Worm (Caenorhabditis elegans) whole organism, L1 larva: ENCODE results near the gene cpg-9.

Source experiments
- C04F5.9 ChIP-seq: sonication (generic microtip); optimal IDR thresholded peaks from 2 replicates; lab custom pipeline; 2016; ENCODE audit warnings: missing genetic modification characterization, missing compliant biosample characterization
- C16A3.4 ChIP-seq: fragments of 150-350 bp; optimal IDR thresholded peaks from 2 replicates; lab custom pipeline; 2014; ENCODE audit warnings: missing biosample characterization, missing genetic modification characterization
- C34B4.2 ChIP-seq: sonication (generic microtip); optimal IDR thresholded peaks from 2 replicates; lab custom pipeline; 2017; ENCODE audit warnings: mild to moderate bottlenecking, missing genetic modification characterization, missing compliant biosample characterization
- F16B12.6 ChIP-seq: fragments of 150-350 bp; optimal IDR thresholded peaks from 2 replicates; lab custom pipeline; 2014; ENCODE audit warnings: missing biosample characterization, missing genetic modification characterization
- Y116A8C.19 ChIP-seq: sonication (generic microtip); optimal IDR thresholded peaks from 2 replicates; lab custom pipeline; 2016; ENCODE audit warnings: missing compliant biosample characterization, missing genetic modification characterization, borderline replicate concordance
- alr-1 ChIP-seq: fragments of 200-800 bp; sonication (Bioruptor generic); optimal IDR thresholded peaks from 2 replicates; lab custom pipeline; 2018; ENCODE audit warnings: borderline replicate concordance, mild to moderate bottlenecking, missing genetic modification characterization, missing compliant biosample characterization
- aly-2 ChIP-seq: fragments of 150-350 bp; optimal IDR thresholded peaks from 2 replicates; lab custom pipeline; 2014; ENCODE audit warnings: missing biosample characterization, missing genetic modification characterization
- ceh-82 ChIP-seq, 3 experiments: fragments of 150-350 bp in 1 of 3; sonication (generic microtip) in 2 of 3; optimal IDR thresholded peaks; 2 replicates each; lab custom pipeline; 2014 to 2017; ENCODE audit warnings: missing biosample characterization in 3 of 3, missing genetic modification characterization in 3 of 3
- ceh-88 ChIP-seq: fragments of 200-800 bp; sonication (Bioruptor generic); IDR thresholded peaks from 2 replicates; pipeline ENCODE4 v1.3.6; 2022; ENCODE audit warnings: missing genetic modification characterization, missing compliant biosample characterization
- ceh-90 ChIP-seq: sonication (generic microtip); optimal IDR thresholded peaks from 2 replicates; lab custom pipeline; 2016; ENCODE audit warnings: missing genetic modification characterization, missing compliant biosample characterization
- dpl-1 ChIP-seq, 3 experiments: fragments of 150-350 bp in 2 of 3; sonication (generic microtip) in 1 of 3; optimal IDR thresholded peaks; 2 replicates each; lab custom pipeline; 2014 to 2017; ENCODE audit warnings: missing biosample characterization in 3 of 3, missing genetic modification characterization in 3 of 3, missing genetic modification reagents in 3 of 3
- dsc-1 ChIP-seq: sonication (generic microtip); optimal IDR thresholded peaks from 2 replicates; lab custom pipeline; 2016; ENCODE audit warnings: mild to moderate bottlenecking, missing genetic modification characterization, missing compliant biosample characterization
- efl-1 ChIP-seq, 4 experiments: fragments of 150-350 bp; optimal IDR thresholded peaks in 3 of 4; peaks in 1 of 4; 1 replicate in 1 of 4; 2 replicates in 3 of 4; lab custom pipeline; 2014; ENCODE audit warnings: missing biosample characterization in 2 of 4, missing genetic modification characterization in 2 of 4, missing genetic modification reagents in 2 of 4
- efl-3 ChIP-seq: fragments of 200-800 bp; sonication (Bioruptor generic); optimal IDR thresholded peaks from 2 replicates; lab custom pipeline; 2018; ENCODE audit warnings: mild to moderate bottlenecking, missing genetic modification characterization, missing compliant biosample characterization
- egl-13 ChIP-seq: sonication (generic microtip); optimal IDR thresholded peaks from 2 replicates; lab custom pipeline; 2016; ENCODE audit warnings: missing genotype, missing genetic modification reagents, missing genetic modification characterization, missing compliant biosample characterization
- elt-2 ChIP-seq: sonication (generic microtip); optimal IDR thresholded peaks from 2 replicates; lab custom pipeline; 2016; ENCODE audit warnings: missing genetic modification characterization, mild to moderate bottlenecking, inconsistent platforms, missing compliant biosample characterization, missing genetic modification reagents
- ets-5 ChIP-seq: fragments of 200-800 bp; sonication (Bioruptor generic); IDR thresholded peaks from 2 replicates; pipeline ENCODE4 v1.3.6; 2022; ENCODE audit warnings: missing genetic modification characterization, missing compliant biosample characterization
- fkh-10 ChIP-seq: sonication (generic microtip); optimal IDR thresholded peaks from 2 replicates; lab custom pipeline; 2017; ENCODE audit warnings: missing biosample characterization, missing genetic modification reagents, missing genetic modification characterization
- fkh-8 ChIP-seq: sonication (generic microtip); optimal IDR thresholded peaks from 2 replicates; lab custom pipeline; 2016; ENCODE audit warnings: mild to moderate bottlenecking, missing genetic modification characterization, missing compliant biosample characterization
- grh-1 ChIP-seq: fragments of 200-800 bp; sonication (Bioruptor generic); IDR thresholded peaks from 2 replicates; pipeline ENCODE4 v1.3.6; 2022; ENCODE audit warnings: missing genetic modification reagents, missing genetic modification characterization, missing compliant biosample characterization
- hlh-4 ChIP-seq: sonication (generic microtip); optimal IDR thresholded peaks from 2 replicates; lab custom pipeline; 2016; ENCODE audit warnings: mild to moderate bottlenecking, missing genetic modification characterization, missing compliant biosample characterization
- irx-1 ChIP-seq: sonication (generic microtip); optimal IDR thresholded peaks from 2 replicates; lab custom pipeline; 2016; ENCODE audit warnings: missing genetic modification characterization, missing compliant biosample characterization
- isw-1 ChIP-seq: fragments of 200-800 bp; sonication (Bioruptor generic); IDR thresholded peaks from 2 replicates; pipeline ENCODE4 v1.3.6; 2022; ENCODE audit warnings: missing genetic modification characterization, missing compliant biosample characterization
- jun-1 ChIP-seq: fragments of 150-350 bp; optimal IDR thresholded peaks from 2 replicates; lab custom pipeline; 2014; ENCODE audit warnings: missing biosample characterization, missing genetic modification reagents, missing genetic modification characterization
- lin-13 ChIP-seq: fragments of 150-350 bp; optimal IDR thresholded peaks from 2 replicates; lab custom pipeline; 2014; ENCODE audit warnings: missing biosample characterization, missing genetic modification reagents, missing genetic modification characterization
- lin-15B ChIP-seq: fragments of 150-350 bp; sonication (generic microtip); optimal IDR thresholded peaks from 3 replicates; lab custom pipeline; 2014; ENCODE audit warnings: missing biosample characterization, missing genetic modification characterization
- lin-39 ChIP-seq: fragments of 150-350 bp; optimal IDR thresholded peaks from 2 replicates; lab custom pipeline; 2014; ENCODE audit warnings: missing biosample characterization, missing genetic modification reagents, missing genetic modification characterization
- lir-3 ChIP-seq: sonication (generic microtip); optimal IDR thresholded peaks from 2 replicates; lab custom pipeline; 2016; ENCODE audit warnings: mild to moderate bottlenecking, missing genetic modification characterization, moderate library complexity, missing compliant biosample characterization; ENCODE audit not compliant: poor library complexity
- lsy-2 ChIP-seq, 2 experiments: fragments of 150-350 bp; optimal IDR thresholded peaks; 2 replicates each; lab custom pipeline; 2014; ENCODE audit warnings: missing biosample characterization in 2 of 2, missing genetic modification characterization in 2 of 2
- mdl-1 ChIP-seq, 2 experiments: fragments of 150-350 bp; optimal IDR thresholded peaks; 2 replicates each; lab custom pipeline; 2014 to 2017; ENCODE audit warnings: missing biosample characterization in 2 of 2, missing genetic modification characterization in 2 of 2, inconsistent platforms in 1 of 2
- nhr-20 ChIP-seq: sonication (generic microtip); optimal IDR thresholded peaks from 2 replicates; lab custom pipeline; 2016; ENCODE audit warnings: mild to moderate bottlenecking, missing genetic modification characterization, missing compliant biosample characterization
- nhr-47 ChIP-seq: sonication (generic microtip); optimal IDR thresholded peaks from 2 replicates; lab custom pipeline; 2016; ENCODE audit warnings: mild to moderate bottlenecking, missing genetic modification characterization, moderate library complexity, missing compliant biosample characterization
- nhr-71 ChIP-seq: sonication (generic microtip); optimal IDR thresholded peaks from 2 replicates; lab custom pipeline; 2016; ENCODE audit warnings: mild to moderate bottlenecking, missing genetic modification characterization, moderate library complexity, missing compliant biosample characterization
- nhr-90 ChIP-seq: sonication (generic microtip); optimal IDR thresholded peaks from 2 replicates; lab custom pipeline; 2016; ENCODE audit warnings: mild to moderate bottlenecking, missing genetic modification characterization, missing compliant biosample characterization; ENCODE audit not compliant: poor library complexity
- pag-3 ChIP-seq: sonication (generic microtip); optimal IDR thresholded peaks from 2 replicates; lab custom pipeline; 2017; ENCODE audit warnings: missing genetic modification characterization, mild to moderate bottlenecking, missing compliant biosample characterization, antibody characterized with exemption, borderline replicate concordance; ENCODE audit not compliant: insufficient read depth
- pqm-1 ChIP-seq: sonication (generic microtip); optimal IDR thresholded peaks from 3 replicates; lab custom pipeline; 2017; ENCODE audit warnings: missing biosample characterization, missing genetic modification characterization
- rnt-1 ChIP-seq: sonication (generic microtip); optimal IDR thresholded peaks from 2 replicates; lab custom pipeline; 2016; ENCODE audit warnings: mild to moderate bottlenecking, missing genetic modification characterization, moderate library complexity, missing compliant biosample characterization
- snpc-4 ChIP-seq: fragments of 150-350 bp; optimal IDR thresholded peaks from 2 replicates; lab custom pipeline; 2014; ENCODE audit warnings: missing biosample characterization, missing genetic modification characterization
- snu-23 ChIP-seq: sonication (generic microtip); optimal IDR thresholded peaks from 2 replicates; lab custom pipeline; 2016; ENCODE audit warnings: missing genetic modification characterization, missing compliant biosample characterization
- sptf-1 ChIP-seq: fragments of 150-350 bp; optimal IDR thresholded peaks from 2 replicates; lab custom pipeline; 2014; ENCODE audit warnings: missing biosample characterization, missing genetic modification characterization
- sup-37 ChIP-seq: fragments of 200-800 bp; sonication (Bioruptor generic); optimal IDR thresholded peaks from 2 replicates; lab custom pipeline; 2018; ENCODE audit warnings: mild to moderate bottlenecking, missing genetic modification characterization, missing compliant biosample characterization
- swsn-7 ChIP-seq: sonication (generic microtip); optimal IDR thresholded peaks from 2 replicates; lab custom pipeline; 2016; ENCODE audit warnings: missing genetic modification characterization, missing compliant biosample characterization
- tbx-2 ChIP-seq: sonication (generic microtip); optimal IDR thresholded peaks from 2 replicates; lab custom pipeline; 2016; ENCODE audit warnings: missing genetic modification characterization, missing compliant biosample characterization
- unc-30 ChIP-seq: sonication (generic microtip); optimal IDR thresholded peaks from 2 replicates; lab custom pipeline; 2017; ENCODE audit warnings: missing biosample characterization, missing genetic modification characterization
- unc-86 ChIP-seq: sonication (generic microtip); optimal IDR thresholded peaks from 2 replicates; lab custom pipeline; 2016; ENCODE audit warnings: missing genetic modification characterization, missing compliant biosample characterization
- unc-98 ChIP-seq: fragments of 200-800 bp; sonication (Bioruptor generic); IDR thresholded peaks from 2 replicates; pipeline ENCODE4 v1.3.6; 2022; ENCODE audit warnings: missing genetic modification characterization, missing compliant biosample characterization
- vab-15 ChIP-seq: sonication (generic microtip); optimal IDR thresholded peaks from 2 replicates; lab custom pipeline; 2017; ENCODE audit warnings: missing genotype, mild to moderate bottlenecking, missing genetic modification characterization, missing compliant biosample characterization
- xbp-1 ChIP-seq: sonication (generic microtip); optimal IDR thresholded peaks from 2 replicates; lab custom pipeline; 2016; ENCODE audit warnings: missing genetic modification characterization, missing compliant biosample characterization
- zag-1 ChIP-seq: fragments of 150-350 bp; optimal IDR thresholded peaks from 2 replicates; lab custom pipeline; 2014; ENCODE audit warnings: missing biosample characterization, missing genetic modification characterization
- zip-4 ChIP-seq: fragments of 200-800 bp; sonication (Bioruptor generic); optimal IDR thresholded peaks from 2 replicates; lab custom pipeline; 2018; ENCODE audit warnings: mild to moderate bottlenecking, missing genetic modification characterization, moderate library complexity, missing compliant biosample characterization

Gene cpg-9

DNA sequence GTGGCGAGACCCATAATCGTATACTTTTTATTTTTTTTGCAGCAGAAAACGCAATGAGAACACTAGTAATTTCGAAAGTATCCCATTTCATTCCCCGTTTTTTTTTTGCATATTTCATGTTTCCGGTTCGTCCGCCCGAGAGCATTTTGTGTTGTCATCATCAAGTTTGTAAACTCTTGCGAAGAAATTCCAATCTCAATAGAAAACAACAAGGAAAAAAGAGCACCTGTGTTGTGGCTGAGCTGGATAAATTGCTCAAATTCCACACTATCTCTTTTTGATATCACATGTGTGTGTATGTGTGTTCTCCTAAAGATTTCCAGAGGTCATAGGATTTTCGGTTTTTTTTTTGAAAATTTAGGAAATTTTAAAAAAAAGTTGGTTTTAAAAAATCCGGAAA is 38.0 kb downstream of the cpg-9 start:
- TF ChIP-seq C04F5.9 (tag; lab: Kevin White, UChicago) (no peak), aly-2 (tag; lab: Kevin White, UChicago) (peak; percentile 65), rnt-1 (peak; percentile 46), nhr-71 (peak; percentile 39)

DNA sequence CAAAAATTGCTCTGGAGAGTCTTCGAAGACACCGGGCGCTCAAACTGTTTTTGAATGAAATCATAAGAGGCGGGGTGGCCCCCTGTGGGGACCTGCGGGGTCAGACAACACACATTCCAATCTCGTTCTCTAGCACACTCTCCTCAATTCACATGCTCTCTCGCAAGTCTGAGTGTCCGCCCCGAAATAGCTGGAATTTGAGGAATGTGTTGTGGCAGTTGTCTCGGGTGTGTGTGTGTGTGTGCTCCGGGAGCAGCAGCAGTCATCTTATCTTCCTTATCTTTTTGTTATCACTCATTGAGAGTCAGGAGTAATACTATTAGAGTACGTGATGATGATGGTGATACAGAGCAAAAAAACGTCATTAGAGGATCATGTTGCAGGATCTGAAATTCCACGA is 40.1 kb downstream of the cpg-9 start:
- TF ChIP-seq fkh-10 (GFP tag; lab: Kevin White, UChicago): no peak
- peak; percentile 81 for TF ChIP-seq nhr-71
- no peak for TF ChIP-seq lin-15B (tag; lab: Kevin White, UChicago)
- TF ChIP-seq tbx-2 (tag; lab: Kevin White, UChicago): peak; percentile 8
- no peak for TF ChIP-seq egl-13 (tag; lab: Kevin White, UChicago)
- no peak for TF ChIP-seq unc-30 (tag; lab: Kevin White, UChicago)
- no peak for TF ChIP-seq alr-1 (tag; lab: Kevin White, UChicago)
- no peak for TF ChIP-seq zip-4 (GFP tag; lab: Kevin White, UChicago)
- no peak for TF ChIP-seq ceh-88 (GFP tag; lab: Robert Waterston, UW)
- no peak for TF ChIP-seq irx-1 (tag; lab: Kevin White, UChicago)
- peak; percentile 41 for TF ChIP-seq elt-2 (tag; lab: Kevin White, UChicago)
- TF ChIP-seq snu-23 (GFP tag; lab: Kevin White, UChicago): peak; percentile 48
- TF ChIP-seq hlh-4 (tag; lab: Kevin White, UChicago): no peak
- TF ChIP-seq lin-39 (tag; lab: Kevin White, UChicago): peak; percentile 10
- no peak for TF ChIP-seq vab-15
- peak; percentile 19 to 42 for TF ChIP-seq lsy-2 (tag; optimal IDR thresholded peaks at IDR 0.05; lab: Kevin White, UChicago)
- TF ChIP-seq rnt-1: peak; percentile 85
- TF ChIP-seq dpl-1 (GFP tag; optimal IDR thresholded peaks at IDR 0.05; lab: Kevin White, UChicago): no peak
- no peak for TF ChIP-seq ets-5 (GFP tag; lab: Robert Waterston, UW)
- no peak for TF ChIP-seq nhr-90 (tag; lab: Kevin White, UChicago)
- TF ChIP-seq jun-1: no peak
- peak in 1 of 2 experiments; percentile 15 for TF ChIP-seq mdl-1 (tag; optimal IDR thresholded peaks at IDR 0.05; lab: Kevin White, UChicago)
- no peak for TF ChIP-seq isw-1
- no peak for TF ChIP-seq snpc-4 (tag; lab: Kevin White, UChicago)
- TF ChIP-seq F16B12.6 (tag; lab: Kevin White, UChicago): no peak
- TF ChIP-seq Y116A8C.19: no peak
- peak; percentile 15 for TF ChIP-seq xbp-1 (tag; lab: Kevin White, UChicago)
- no peak for TF ChIP-seq lin-13
- no peak for TF ChIP-seq C34B4.2 (tag; lab: Kevin White, UChicago)
- TF ChIP-seq dsc-1 (tag; lab: Kevin White, UChicago): no peak
- no peak for TF ChIP-seq ceh-82 (tag; optimal IDR thresholded peaks at IDR 0.05; lab: Kevin White, UChicago)
- peak; percentile 17 to 24 for TF ChIP-seq efl-1 (optimal IDR thresholded peaks at IDR 0.05; lab: Kevin White, UChicago)
- TF ChIP-seq efl-1 (GFP tag; optimal IDR thresholded peaks at IDR 0.05 in 1 of 2; lab: Kevin White, UChicago): peak in 1 of 2 experiments; percentile 1
- TF ChIP-seq zag-1 (tag; lab: Kevin White, UChicago): no peak
- TF ChIP-seq nhr-47 (tag; lab: Kevin White, UChicago): no peak
- no peak for TF ChIP-seq ceh-90 (tag; lab: Kevin White, UChicago)
- no peak for TF ChIP-seq C16A3.4
- TF ChIP-seq efl-3 (GFP tag; lab: Kevin White, UChicago): no peak
- TF ChIP-seq fkh-8: no peak
- peak; percentile 30 for TF ChIP-seq nhr-20 (tag; lab: Kevin White, UChicago)
- TF ChIP-seq grh-1 (GFP tag; lab: Robert Waterston, UW): no peak
- TF ChIP-seq lir-3 (tag; lab: Kevin White, UChicago): no peak
- TF ChIP-seq sup-37 (GFP tag; lab: Kevin White, UChicago): no peak
- TF ChIP-seq C04F5.9 (tag; lab: Kevin White, UChicago): no peak
- peak; percentile 13 for TF ChIP-seq swsn-7
- no peak for TF ChIP-seq pag-3
- TF ChIP-seq unc-98 (GFP tag; lab: Robert Waterston, UW): no peak
- no peak for TF ChIP-seq sptf-1 (tag; lab: Kevin White, UChicago)
- TF ChIP-seq pqm-1 (tag; lab: Kevin White, UChicago): no peak
- no peak for TF ChIP-seq unc-86
